Fruit fly (Drosophila melanogaster) whole organism, adult: ENCODE measurements around the gene Charon.
A peak's percentile ranks its signal among the peaks of the same experiment; 100 is the strongest.

Experiments
- CG11617 ChIP-seq: fragments of 200-800 bp; sonication (Bioruptor generic); optimal IDR thresholded peaks from 2 replicates; lab custom pipeline; 2017; ENCODE audit warnings: mild to moderate bottlenecking, missing biosample characterization, missing genetic modification reagents, missing genetic modification characterization
- CG12768 ChIP-seq: fragments of 200-800 bp; sonication (Bioruptor generic); optimal IDR thresholded peaks from 2 replicates; lab custom pipeline; 2017; ENCODE audit warnings: missing biosample characterization, missing genetic modification characterization, mild to moderate bottlenecking, moderate library complexity, missing genetic modification reagents
- CG14711 ChIP-seq: fragments of 200-800 bp; sonication (Bioruptor generic); optimal IDR thresholded peaks from 2 replicates; lab custom pipeline; 2018; ENCODE audit warnings: missing biosample characterization, mild to moderate bottlenecking, missing genetic modification characterization, moderate library complexity
- CG1620 ChIP-seq: fragments of 200-800 bp; sonication (Bioruptor generic); optimal IDR thresholded peaks from 2 replicates; lab custom pipeline; 2016; ENCODE audit warnings: missing biosample characterization, missing genetic modification characterization
- CG33017 ChIP-seq: fragments of 200-800 bp; sonication (Bioruptor generic); optimal IDR thresholded peaks from 2 replicates; lab custom pipeline; 2018; ENCODE audit warnings: missing biosample characterization, mild to moderate bottlenecking, missing genetic modification characterization, moderate library complexity
- CG5204 ChIP-seq: fragments of 200-800 bp; sonication (Bioruptor generic); optimal IDR thresholded peaks from 2 replicates; lab custom pipeline; 2016; ENCODE audit warnings: missing biosample characterization, missing genetic modification characterization
- CG7045 ChIP-seq: fragments of 200-800 bp; sonication (Bioruptor generic); optimal IDR thresholded peaks from 2 replicates; lab custom pipeline; 2017; ENCODE audit warnings: missing biosample characterization, mild to moderate bottlenecking, missing genetic modification characterization
- CG7101 ChIP-seq: fragments of 200-800 bp; sonication (Bioruptor generic); optimal IDR thresholded peaks from 2 replicates; lab custom pipeline; 2018; ENCODE audit warnings: missing biosample characterization, mild to moderate bottlenecking, missing genetic modification characterization, moderate library complexity
- Clk ChIP-seq: fragments of 200-800 bp; sonication (Bioruptor generic); optimal IDR thresholded peaks from 2 replicates; lab custom pipeline; 2017; ENCODE audit warnings: missing biosample characterization, missing genetic modification characterization
- Crg-1 ChIP-seq: fragments of 200-800 bp; sonication (Bioruptor generic); optimal IDR thresholded peaks from 2 replicates; lab custom pipeline; 2016; ENCODE audit warnings: missing biosample characterization, missing genetic modification characterization
- Hr96 ChIP-seq: fragments of 200-800 bp; sonication (Bioruptor generic); optimal IDR thresholded peaks from 2 replicates; lab custom pipeline; 2016; ENCODE audit warnings: missing biosample characterization, missing genetic modification characterization
- Mnt ChIP-seq: fragments of 200-800 bp; sonication (Bioruptor generic); optimal IDR thresholded peaks from 2 replicates; lab custom pipeline; 2016; ENCODE audit warnings: missing biosample characterization, mild to moderate bottlenecking, missing genetic modification characterization
- bab1 ChIP-seq: fragments of 200-800 bp; sonication (Bioruptor generic); optimal IDR thresholded peaks from 3 replicates; lab custom pipeline; 2019; ENCODE audit warnings: missing biosample characterization, mild to moderate bottlenecking, missing genetic modification characterization, moderate library complexity
- cic ChIP-seq: fragments of 200-800 bp; sonication (Bioruptor generic); optimal IDR thresholded peaks from 2 replicates; lab custom pipeline; 2017; ENCODE audit warnings: missing biosample characterization, mild to moderate bottlenecking, missing genetic modification characterization, moderate library complexity
- cnc ChIP-seq, 2 experiments: fragments of >200 bp; optimal IDR thresholded peaks; 2 replicates each; lab custom pipeline; 2017
- kay ChIP-seq: fragments of 200-800 bp; sonication (Bioruptor generic); peaks from one replicate; lab custom pipeline; 2016; ENCODE audit warnings: missing biosample characterization, missing genetic modification characterization, borderline replicate concordance
- ovo ChIP-seq: fragments of 200-800 bp; sonication (Bioruptor generic); optimal IDR thresholded peaks from 2 replicates; lab custom pipeline; 2016; ENCODE audit warnings: missing biosample characterization, missing genetic modification characterization
- pad ChIP-seq: fragments of 200-800 bp; sonication (Bioruptor generic); optimal IDR thresholded peaks from 3 replicates; lab custom pipeline; 2017; ENCODE audit warnings: missing biosample characterization, missing genetic modification characterization, mild to moderate bottlenecking, moderate library complexity, missing genetic modification reagents
- tj ChIP-seq: fragments of 200-800 bp; sonication (Bioruptor generic); optimal IDR thresholded peaks from 3 replicates; lab custom pipeline; 2017; ENCODE audit warnings: missing biosample characterization, mild to moderate bottlenecking, missing genetic modification characterization, moderate library complexity
- toe ChIP-seq: fragments of 200-800 bp; sonication (Bioruptor generic); optimal IDR thresholded peaks from 2 replicates; lab custom pipeline; 2016; ENCODE audit warnings: missing biosample characterization, missing genetic modification characterization

Gene Charon

DNA sequence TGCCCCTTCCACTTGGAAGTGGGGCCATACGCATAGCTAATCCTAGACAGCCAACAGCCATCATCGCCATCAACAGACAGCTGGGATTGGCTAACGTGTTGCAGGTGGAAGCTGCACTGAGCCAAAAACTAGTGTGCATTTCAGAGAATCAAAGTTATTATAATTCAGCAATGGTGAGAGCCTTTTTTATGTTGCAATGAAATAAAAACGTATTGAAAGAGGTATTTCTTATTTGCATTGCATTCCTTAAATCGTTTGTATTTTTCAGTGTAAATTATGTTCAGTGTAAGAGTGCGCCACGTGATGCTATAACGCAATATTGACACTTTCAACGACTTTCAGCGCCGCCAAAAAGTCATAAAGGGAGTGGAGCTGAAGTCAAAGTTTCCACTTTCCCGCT, 41.0 kb upstream of the Charon start:
- TF ChIP-seq cnc (optimal IDR thresholded peaks at IDR 0.05; lab: Kevin White, UChicago): no peak
- no peak for TF ChIP-seq Hr96 (GFP tag; lab: Kevin White, UChicago)

DNA sequence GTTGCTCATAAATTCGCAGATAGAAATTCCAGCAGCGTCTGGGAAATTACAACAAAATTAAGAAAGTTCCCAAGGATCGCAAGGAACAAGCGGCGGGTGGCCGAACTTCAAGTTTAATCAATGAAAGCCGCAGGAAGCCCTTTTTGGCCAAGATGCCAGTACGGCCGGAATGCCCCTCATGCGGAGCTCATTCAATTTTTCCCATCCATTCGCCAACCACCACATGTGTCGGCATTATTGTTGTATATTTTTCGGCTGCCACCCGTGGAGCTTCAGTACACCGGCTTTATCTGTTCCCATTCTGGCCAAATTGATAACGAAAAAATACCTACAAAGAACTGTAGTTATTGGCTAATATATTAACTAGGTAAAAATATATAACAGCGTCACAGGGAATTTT, 38.9 kb upstream of the Charon start:
- TF ChIP-seq CG12768 (GFP tag; lab: Kevin White, UChicago) (no peak), Mnt (no peak), CG33017 (tag; lab: Kevin White, UChicago) (no peak), Clk (GFP tag; lab: Kevin White, UChicago) (no peak), kay (no peak), Crg-1 (no peak), toe (GFP tag; lab: Kevin White, UChicago) (no peak), CG11617 (GFP tag; lab: Kevin White, UChicago) (no peak), CG7101 (tag; lab: Kevin White, UChicago) (no peak), pad (GFP tag; lab: Kevin White, UChicago) (no peak), bab1 (GFP tag; lab: Kevin White, UChicago) (no peak), ovo (GFP tag; lab: Kevin White, UChicago) (no peak), cic (no peak), cnc (optimal IDR thresholded peaks at IDR 0.05; lab: Kevin White, UChicago) (no peak), CG14711 (tag; lab: Kevin White, UChicago) (no peak)

DNA sequence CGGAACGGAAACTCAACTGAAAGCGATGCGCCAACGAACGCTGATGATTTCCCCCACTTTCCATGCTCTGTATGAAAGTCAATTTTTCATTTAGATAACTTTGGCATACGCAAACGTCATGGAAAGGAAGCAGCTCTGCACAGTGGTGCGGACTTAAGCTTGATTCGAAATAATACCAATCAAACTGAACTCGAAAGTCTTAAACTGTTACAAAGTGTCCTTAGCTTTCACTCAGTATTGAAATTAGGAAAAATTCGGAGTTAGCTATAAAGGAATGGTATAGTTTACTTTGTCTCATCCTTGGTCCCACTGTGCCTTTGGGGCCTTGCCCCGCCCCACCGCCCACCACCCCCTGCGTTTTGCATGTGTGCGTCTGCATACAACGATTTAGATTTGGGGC, 34.8 kb upstream of the Charon start:
- TF ChIP-seq Crg-1: no peak
- TF ChIP-seq ovo (GFP tag; lab: Kevin White, UChicago): no peak
- no peak for TF ChIP-seq CG11617 (GFP tag; lab: Kevin White, UChicago)
- no peak for TF ChIP-seq Hr96 (GFP tag; lab: Kevin White, UChicago)
- no peak for TF ChIP-seq pad (GFP tag; lab: Kevin White, UChicago)
- no peak for TF ChIP-seq tj (GFP tag; lab: Kevin White, UChicago)
- no peak for TF ChIP-seq toe (GFP tag; lab: Kevin White, UChicago)
- TF ChIP-seq kay: no peak
- no peak for TF ChIP-seq cnc (optimal IDR thresholded peaks at IDR 0.05; lab: Kevin White, UChicago)

DNA sequence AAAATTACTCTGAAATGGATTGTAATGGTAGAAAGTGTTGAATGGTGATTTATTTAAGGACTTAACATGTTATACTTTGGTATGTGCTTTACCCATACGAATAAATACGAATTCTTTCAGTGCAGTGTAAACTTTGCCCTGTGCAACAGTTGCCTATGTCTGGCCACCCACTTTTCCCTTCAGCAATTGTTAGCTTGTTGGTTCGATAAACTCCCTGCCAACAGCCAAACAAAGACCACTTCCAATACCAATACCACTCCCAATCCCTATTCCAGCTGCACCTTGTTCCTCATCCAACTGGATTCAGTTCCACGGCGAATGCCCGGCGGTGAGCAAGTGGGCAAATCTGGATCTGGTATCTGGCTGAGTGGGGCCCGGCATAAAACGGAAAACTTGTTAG, 31.3 kb upstream of the Charon start, which contains the start of gene CG14342:
TSS of gene CG14342 (plus strand) at position 301 of the 400 bp plus-strand sequence.
- TF ChIP-seq CG12768 (GFP tag; lab: Kevin White, UChicago) (no peak), CG5204 (no peak), CG7045 (no peak), ovo (GFP tag; lab: Kevin White, UChicago) (no peak), bab1 (GFP tag; lab: Kevin White, UChicago) (no peak), CG33017 (tag; lab: Kevin White, UChicago) (no peak), Crg-1 (no peak), Clk (GFP tag; lab: Kevin White, UChicago) (no peak), toe (GFP tag; lab: Kevin White, UChicago) (no peak), pad (GFP tag; lab: Kevin White, UChicago) (no peak), CG14711 (tag; lab: Kevin White, UChicago) (no peak), kay (no peak), CG7101 (tag; lab: Kevin White, UChicago) (no peak), cic (no peak), Hr96 (GFP tag; lab: Kevin White, UChicago) (no peak), CG11617 (GFP tag; lab: Kevin White, UChicago) (no peak), CG1620 (GFP tag; lab: Kevin White, UChicago) (no peak), cnc (optimal IDR thresholded peaks at IDR 0.05; lab: Kevin White, UChicago) (no peak)

DNA sequence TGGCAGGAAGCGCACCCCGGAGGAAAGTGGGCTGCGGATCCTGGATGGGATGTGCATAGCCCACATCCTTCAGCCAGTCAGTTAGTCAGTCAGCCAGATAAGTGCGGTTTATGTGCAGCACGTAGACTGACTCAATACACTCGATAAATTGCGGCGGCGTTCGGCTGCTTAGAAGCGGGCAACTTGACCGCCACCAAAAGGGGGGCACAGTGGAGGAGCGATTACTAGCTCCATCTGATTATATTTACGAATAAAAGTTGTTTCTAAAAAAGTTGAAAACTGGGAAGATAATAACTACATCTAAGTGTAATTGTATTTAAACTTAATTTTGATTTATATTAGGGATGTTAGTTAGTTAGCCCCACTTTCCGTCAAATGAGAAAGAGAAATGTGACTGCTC, 29.8 kb upstream of the Charon start:
- TF ChIP-seq ovo (GFP tag; lab: Kevin White, UChicago) (no peak), kay (no peak), cnc (optimal IDR thresholded peaks at IDR 0.05; lab: Kevin White, UChicago) (no peak), toe (GFP tag; lab: Kevin White, UChicago) (no peak), CG11617 (GFP tag; lab: Kevin White, UChicago) (no peak), CG7045 (no peak), CG7101 (tag; lab: Kevin White, UChicago) (no peak), cic (no peak), tj (GFP tag; lab: Kevin White, UChicago) (no peak), CG14711 (tag; lab: Kevin White, UChicago) (no peak), CG1620 (GFP tag; lab: Kevin White, UChicago) (no peak), Clk (GFP tag; lab: Kevin White, UChicago) (no peak), Crg-1 (no peak)

DNA sequence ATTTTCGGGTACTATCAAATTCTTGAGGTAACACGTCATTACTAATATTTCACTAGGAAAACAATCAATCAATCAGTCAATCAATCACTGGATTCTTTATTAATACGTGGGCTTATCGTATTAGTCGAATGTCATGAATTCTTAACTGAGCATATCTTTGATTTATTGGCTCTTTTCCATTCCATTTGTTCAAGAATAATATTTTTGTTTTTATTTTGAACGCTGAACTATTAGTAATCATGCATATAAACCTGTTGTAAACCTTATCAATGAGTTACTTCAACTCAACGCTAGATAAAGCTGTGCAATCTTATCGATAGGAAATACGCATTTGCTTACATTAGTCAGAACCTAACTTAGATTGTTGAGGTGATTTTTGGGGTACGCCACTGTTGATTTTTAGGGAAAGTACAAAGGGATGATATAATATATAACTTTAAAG, 28.8 kb upstream of the Charon start:
- TF ChIP-seq CG5204 (no peak), kay (peak; percentile 83), cic (peak; percentile 38)

DNA sequence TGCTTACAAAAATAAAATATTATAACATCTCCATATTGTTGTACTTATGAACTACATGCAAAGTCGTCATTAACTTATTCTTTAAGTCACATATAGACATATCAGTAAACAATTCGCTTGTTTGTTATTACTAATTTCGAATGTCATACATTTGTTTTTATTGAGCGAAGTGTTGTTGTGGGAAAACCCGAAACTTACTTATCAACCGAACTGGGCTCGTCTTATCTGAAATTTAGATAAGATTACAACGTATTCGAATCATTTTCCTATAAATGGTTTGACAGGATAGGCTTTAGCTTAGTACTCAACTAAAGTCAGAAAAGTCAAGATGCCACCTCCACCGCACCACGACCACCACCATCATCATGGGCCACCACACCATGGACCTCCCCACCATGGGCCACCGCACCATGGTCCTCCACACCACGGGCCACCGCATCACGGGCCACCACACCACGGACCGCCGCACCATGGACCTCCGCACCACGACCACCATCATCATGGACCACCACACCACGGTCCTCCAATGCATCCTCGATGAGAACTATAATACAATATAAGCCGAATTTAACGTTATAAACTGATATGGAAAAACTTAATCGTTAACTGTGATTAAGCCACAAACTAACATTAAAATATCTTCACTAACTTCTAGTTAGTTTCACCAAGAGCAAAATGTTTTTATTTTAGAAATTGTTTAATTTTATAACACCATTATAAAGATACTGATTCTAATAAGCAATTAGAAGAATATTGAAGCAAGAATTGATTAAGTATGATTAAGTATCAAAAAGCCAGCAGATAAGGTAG, 27.5 kb upstream of the Charon start, which contains the start of the genes CG43349 and CG5011:
TSS of gene CG43349 (plus strand) at position 294 of the 810 bp plus-strand sequence.
TSS of gene CG5011 (plus strand) at position 760 of the 810 bp plus-strand sequence.
- no peak for TF ChIP-seq cic
- TF ChIP-seq CG5204: no peak
- no peak for TF ChIP-seq toe (GFP tag; lab: Kevin White, UChicago)
- peak; percentile 75 for TF ChIP-seq kay
- TF ChIP-seq Clk (GFP tag; lab: Kevin White, UChicago): no peak
- no peak for TF ChIP-seq CG33017 (tag; lab: Kevin White, UChicago)
